Worm (Caenorhabditis elegans) whole organism, early embryonic: Measurements from ENCODE around the gene nhr-202.

Source experiments
- B0310.2 ChIP-seq: sonication (generic microtip); optimal IDR thresholded peaks from 2 replicates; lab custom pipeline; 2016; ENCODE audit warnings: mild to moderate bottlenecking, missing genetic modification characterization, missing compliant biosample characterization
- aly-1 ChIP-seq: sonication (generic microtip); optimal IDR thresholded peaks from 2 replicates; lab custom pipeline; 2016; ENCODE audit warnings: missing genetic modification characterization, missing compliant biosample characterization
- ama-1 ChIP-seq: fragments of 150-350 bp; optimal IDR thresholded peaks from 2 replicates; lab custom pipeline; 2014
- ceh-13 ChIP-seq: fragments of 200-800 bp; sonication (Bioruptor generic); optimal IDR thresholded peaks from 2 replicates; lab custom pipeline; 2018; ENCODE audit warnings: mild to moderate bottlenecking, missing genetic modification characterization, missing compliant biosample characterization
- ets-7 ChIP-seq: sonication (generic microtip); optimal IDR thresholded peaks from 2 replicates; lab custom pipeline; 2016; ENCODE audit warnings: missing genotype, missing genetic modification characterization, missing compliant biosample characterization
- flt-1 ChIP-seq: fragments of 200-800 bp; sonication (Bioruptor generic); IDR thresholded peaks from 2 replicates; pipeline ENCODE4 v1.3.6; 2022; ENCODE audit warnings: missing genetic modification characterization, missing compliant biosample characterization
- hmg-4 ChIP-seq: fragments of 200-800 bp; sonication (Bioruptor generic); optimal IDR thresholded peaks from 2 replicates; lab custom pipeline; 2018; ENCODE audit warnings: mild to moderate bottlenecking, missing genetic modification characterization, missing compliant biosample characterization
- hnd-1 ChIP-seq: sonication (generic microtip); optimal IDR thresholded peaks from 2 replicates; lab custom pipeline; 2016; ENCODE audit warnings: missing genetic modification characterization, missing compliant biosample characterization
- scrt-1 ChIP-seq: fragments of 200-800 bp; sonication (Bioruptor generic); IDR thresholded peaks from 2 replicates; pipeline ENCODE4 v1.3.6; 2022; ENCODE audit warnings: missing genetic modification characterization, missing compliant biosample characterization
- tbx-11 ChIP-seq: fragments of 200-800 bp; sonication (Bioruptor generic); IDR thresholded peaks from 2 replicates; pipeline ENCODE4 v1.3.6; 2022; ENCODE audit warnings: missing genetic modification characterization, missing compliant biosample characterization
- tbx-37 ChIP-seq: fragments of 200-800 bp; sonication (Bioruptor generic); conservative IDR thresholded peaks from 2 replicates; pipeline ENCODE4 v1.3.6; 2022; ENCODE audit warnings: missing genetic modification reagents, missing genetic modification characterization, missing compliant biosample characterization
- tra-4 ChIP-seq: sonication (generic microtip); optimal IDR thresholded peaks from 2 replicates; lab custom pipeline; 2017; ENCODE audit warnings: missing genetic modification characterization, missing compliant biosample characterization

nhr-202 gene

ce11 chrV:503728-504127 lies 41.3 kb downstream of the nhr-202 start, which contains the start of gene srlf-35:
Gene srlf-35 (plus strand): TSS chrV:504028.
- TF ChIP-seq flt-1 (GFP tag; lab: Robert Waterston, UW) (no peak), ceh-13 (GFP tag; lab: Kevin White, UChicago) (no peak), tbx-11 (GFP tag; lab: Robert Waterston, UW) (no peak), ama-1 (lab: Kevin White, UChicago) (no peak), tra-4 (no peak), ets-7 (tag; lab: Kevin White, UChicago) (no peak), hnd-1 (tag; lab: Kevin White, UChicago) (no peak), aly-1 (tag; lab: Kevin White, UChicago) (no peak)

- TF ChIP-seq tra-4: no peak
- TF ChIP-seq flt-1 (GFP tag; lab: Robert Waterston, UW): no peak
Measured at ce11 chrV:505191-505590, 42.8 kb downstream of the nhr-202 start, which contains the start of gene srlf-19. Gene srlf-19 (plus strand): TSS chrV:505491.

- TF ChIP-seq tbx-37 (GFP tag; lab: Robert Waterston, UW): no peak
- no peak for TF ChIP-seq scrt-1 (GFP tag; lab: Robert Waterston, UW)
- no peak for TF ChIP-seq ets-7 (tag; lab: Kevin White, UChicago)
- no peak for TF ChIP-seq tra-4
- TF ChIP-seq B0310.2 (tag; lab: Kevin White, UChicago): no peak
- no peak for TF ChIP-seq ama-1 (lab: Kevin White, UChicago)
- TF ChIP-seq hmg-4 (GFP tag; lab: Kevin White, UChicago): no peak
Measured at ce11 chrV:512420-512819, 50.0 kb downstream of the nhr-202 start, which contains the start of gene srh-37. Gene srh-37 (minus strand): TSS chrV:512520.
